Worm (Caenorhabditis elegans) whole organism, L4/young adult: ENCODE measurements around the gene asp-8.

Source experiments
- W03F9.2 ChIP-seq: fragments of 150-350 bp; optimal IDR thresholded peaks from 2 replicates; lab custom pipeline; 2014; ENCODE audit warnings: missing biosample characterization, missing genetic modification characterization
- dao-5 ChIP-seq: sonication (generic microtip); optimal IDR thresholded peaks from 2 replicates; lab custom pipeline; 2016; ENCODE audit warnings: missing genotype, missing genetic modification characterization, moderate library complexity, missing compliant biosample characterization
- him-1 ChIP-seq: sonication (generic microtip); optimal IDR thresholded peaks from 2 replicates; lab custom pipeline; 2016; ENCODE audit warnings: missing genotype, missing genetic modification reagents, missing genetic modification characterization, missing compliant biosample characterization

ce11 chrV:3038058-3038457 lies 13.7 kb downstream of the asp-8 start:
- TF ChIP-seq dao-5 (tag; lab: Kevin White, UChicago) (no peak), W03F9.2 (tag; lab: Kevin White, UChicago) (no peak), him-1 (tag; lab: Kevin White, UChicago) (no peak)
